Fruit fly (Drosophila melanogaster): ENCODE measurements around the gene CG10616.

CG10616 gene

DNA sequence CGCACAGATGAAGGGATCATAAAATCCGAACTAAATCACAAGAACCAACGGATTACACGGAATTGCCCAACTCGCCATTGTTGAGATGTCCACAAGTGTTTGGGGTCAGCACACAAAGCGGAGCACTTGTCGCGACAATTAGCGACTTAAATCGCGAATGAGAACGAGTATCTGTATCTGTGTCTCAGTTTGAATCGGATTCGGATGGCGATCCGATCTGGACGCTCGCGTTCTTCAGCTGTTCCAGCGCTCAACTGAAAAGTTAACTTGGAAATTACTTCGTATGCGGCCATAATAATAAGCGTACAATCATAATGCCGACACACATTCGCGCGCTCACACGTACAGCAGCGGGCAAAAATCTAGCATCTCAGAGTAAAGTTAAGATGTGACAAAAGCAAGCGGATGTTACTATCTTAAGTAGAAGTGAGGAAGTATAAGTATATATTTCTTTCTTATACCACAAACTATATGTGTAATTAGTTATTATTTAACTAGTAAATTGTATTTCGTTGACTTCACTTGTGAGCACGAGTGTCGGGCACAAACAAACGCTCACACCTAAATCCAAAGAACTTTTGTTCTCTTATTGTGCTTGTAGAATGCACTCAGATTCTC, 19.0 kb downstream of the CG10616 start, which contains the start of gene CG10660 (continued):
- TF ChIP-seq ssp (GFP tag; IDR thresholded peaks at IDR 0.05) = peak; percentile 62
- TF ChIP-seq CG12744 (GFP tag; optimal IDR thresholded peaks at IDR 0.05) = peak; percentile 53
- peak; percentile 87 for TF ChIP-seq CG17361 (GFP tag; IDR thresholded peaks at IDR 0.05)
- TF ChIP-seq D19A (tag; optimal IDR thresholded peaks at IDR 0.05) = peak; percentile 87
- peak; percentile 20 for TF ChIP-seq CG4617 (GFP tag; optimal IDR thresholded peaks at IDR 0.05; ENCODE audit: borderline replicate concordance)
- TF ChIP-seq Ets65A (GFP tag) = peak; percentile 95
- TF ChIP-seq Oaz (GFP tag; IDR thresholded peaks at IDR 0.05) = peak; percentile 76
- no peak for TF ChIP-seq Elba2 (GFP tag; optimal IDR thresholded peaks at IDR 0.05)
- peak; percentile 84 for TF ChIP-seq esg (GFP tag; conservative IDR thresholded peaks at IDR 0.05)
- TF ChIP-seq CG4424 (GFP tag; optimal IDR thresholded peaks at IDR 0.05) = peak; percentile 80
- TF ChIP-seq CG6765 (GFP tag; optimal IDR thresholded peaks at IDR 0.05) = peak; percentile 36
- TF ChIP-seq CG10565 (GFP tag; optimal IDR thresholded peaks at IDR 0.05) = peak; percentile 50
- peak; percentile 80 for TF ChIP-seq CG11247 (GFP tag; IDR thresholded peaks at IDR 0.05)
- peak; percentile 83 for TF ChIP-seq Fer1 (GFP tag; optimal IDR thresholded peaks at IDR 0.05)
- TF ChIP-seq CG3838 (GFP tag; optimal IDR thresholded peaks at IDR 0.05) = peak; percentile 57
- peak; percentile 94 for TF ChIP-seq unpg (GFP tag; optimal IDR thresholded peaks at IDR 0.05)
- TF ChIP-seq CG3847 (GFP tag; IDR thresholded peaks at IDR 0.05) = peak; percentile 72
- peak; percentile 90 for TF ChIP-seq Xbp1 (GFP tag; optimal IDR thresholded peaks at IDR 0.05)
- peak; percentile 41 for TF ChIP-seq nom (GFP tag; optimal IDR thresholded peaks at IDR 0.05)
- peak; percentile 88 for TF ChIP-seq CG10366 (GFP tag; IDR thresholded peaks at IDR 0.05)
- TF ChIP-seq gro (GFP tag; optimal IDR thresholded peaks at IDR 0.05) = no peak
- no peak for TF ChIP-seq pfk (GFP tag; optimal IDR thresholded peaks at IDR 0.05)
- TF ChIP-seq CG8944 (GFP tag; optimal IDR thresholded peaks at IDR 0.05) = peak; percentile 63
- TF ChIP-seq dmrt99B (tag; optimal IDR thresholded peaks at IDR 0.05) = peak; percentile 94
- peak; percentile 89 for TF ChIP-seq CG12071 (GFP tag; optimal IDR thresholded peaks at IDR 0.05)
- peak; percentile 85 for TF ChIP-seq slbo (GFP tag; IDR thresholded peaks at IDR 0.05)
- peak; percentile 89 for TF ChIP-seq CG6254 (GFP tag; optimal IDR thresholded peaks at IDR 0.05)
- TF ChIP-seq dysf (GFP tag; IDR thresholded peaks at IDR 0.05) = peak; percentile 89
- peak; percentile 70; the same call in 2 of the 3 replicates for TF ChIP-seq CG11093 (GFP tag; IDR thresholded peaks at IDR 0.05)
- TF ChIP-seq CG8281 (tag; optimal IDR thresholded peaks at IDR 0.05) = peak; percentile 58
- TF ChIP-seq pita (GFP tag; optimal IDR thresholded peaks at IDR 0.05) = no peak
- TF ChIP-seq HmgZ (tag; optimal IDR thresholded peaks at IDR 0.05) = peak; percentile 86
- peak; percentile 34 for TF ChIP-seq CG7928 (GFP tag; optimal IDR thresholded peaks at IDR 0.05)
- TF ChIP-seq Lim3 (GFP tag; IDR thresholded peaks at IDR 0.05) = 0 out of 2 replicates have a peak, but pooled peaks have one; percentile 11
- no peak for TF ChIP-seq B-H2 (GFP tag; optimal IDR thresholded peaks at IDR 0.05)
- peak; percentile 86 for TF ChIP-seq CG13424 (tag; optimal IDR thresholded peaks at IDR 0.05)
- no peak for TF ChIP-seq CG2129 (GFP tag; IDR thresholded peaks at IDR 0.05; ENCODE audit: partially characterized antibody)
- TF ChIP-seq CG3163 (GFP tag; optimal IDR thresholded peaks at IDR 0.05) = peak; percentile 12
- TF ChIP-seq Hmr (GFP tag; optimal IDR thresholded peaks at IDR 0.05) = peak; percentile 89
- peak; percentile 86 for TF ChIP-seq CG2678 (tag; optimal IDR thresholded peaks at IDR 0.05)
- TF ChIP-seq shn (GFP tag; optimal IDR thresholded peaks at IDR 0.05) = peak; percentile 22
- TF ChIP-seq CG3726 (GFP tag; IDR thresholded peaks at IDR 0.05) = 0 out of 3 replicates have a peak, but pooled peaks have one; percentile 53
- TF ChIP-seq ftz-f1 (GFP tag; optimal IDR thresholded peaks at IDR 0.05) = no peak
- TF ChIP-seq cg (GFP tag; optimal IDR thresholded peaks at IDR 0.05) = peak; percentile 11
- TF ChIP-seq CG8478 (optimal IDR thresholded peaks at IDR 0.05) = no peak
- no peak for TF ChIP-seq hkb (optimal IDR thresholded peaks at IDR 0.05)
- peak; percentile 95 for TF ChIP-seq hkb (GFP tag; IDR thresholded peaks at IDR 0.05)
- no peak for TF ChIP-seq Kr (GFP tag; optimal IDR thresholded peaks at IDR 0.05)
- peak; percentile 68 for TF ChIP-seq CG16815 (GFP tag; optimal IDR thresholded peaks at IDR 0.05)
- TF ChIP-seq trem (tag; optimal IDR thresholded peaks at IDR 0.05) = peak; percentile 82
- no peak for TF ChIP-seq bigmax (GFP tag; optimal IDR thresholded peaks at IDR 0.05)
